Fruit fly (Drosophila melanogaster): Measurements from ENCODE around the gene CG34251.
A peak's percentile ranks its signal among the peaks of the same experiment; 100 is the strongest.

Gene CG34251

dm6 chr3L:17668386-17668944 is 3.0 kb upstream of the CG34251 start:
- TF ChIP-seq fkh (GFP tag; optimal IDR thresholded peaks at IDR 0.05) = no peak
- no peak for TF ChIP-seq Gug (GFP tag; IDR thresholded peaks at IDR 0.05)
- TF ChIP-seq Eip78C (GFP tag) = no peak
- no peak for TF ChIP-seq CG10669 (GFP tag; optimal IDR thresholded peaks at IDR 0.05)
- TF ChIP-seq CG32006 (GFP tag; optimal IDR thresholded peaks at IDR 0.05) = peak; percentile 29
- TF ChIP-seq CG6276 (GFP tag; optimal IDR thresholded peaks at IDR 0.05) = peak; percentile 41
- no peak for TF ChIP-seq achi (GFP tag; optimal IDR thresholded peaks at IDR 0.05)
- no peak for TF ChIP-seq Hr4 (GFP tag; optimal IDR thresholded peaks at IDR 0.05)
- no peak for TF ChIP-seq svp (GFP tag)
- TF ChIP-seq CG3032 (tag; optimal IDR thresholded peaks at IDR 0.05) = no peak
- TF ChIP-seq Lpt (GFP tag; optimal IDR thresholded peaks at IDR 0.05) = no peak
- no peak for TF ChIP-seq CG7368 (GFP tag; optimal IDR thresholded peaks at IDR 0.05)
- TF ChIP-seq CG6163 (GFP tag; IDR thresholded peaks at IDR 0.05) = 0 out of 3 replicates have a peak, but pooled peaks have one; percentile 21
- TF ChIP-seq CG6792 (GFP tag; optimal IDR thresholded peaks at IDR 0.05) = no peak
- TF ChIP-seq CG6854 (GFP tag; optimal IDR thresholded peaks at IDR 0.05) = no peak
- peak; percentile 3 for TF ChIP-seq topi (GFP tag; optimal IDR thresholded peaks at IDR 0.05)
- no peak for TF ChIP-seq net (GFP tag; optimal IDR thresholded peaks at IDR 0.05)
- TF ChIP-seq Sox102F (GFP tag; optimal IDR thresholded peaks at IDR 0.05) = no peak
- TF ChIP-seq Sox14 (GFP tag; optimal IDR thresholded peaks at IDR 0.05) = no peak
- TF ChIP-seq fd85E (GFP tag; optimal IDR thresholded peaks at IDR 0.05) = no peak
- TF ChIP-seq Sox15 (GFP tag; optimal IDR thresholded peaks at IDR 0.05) = no peak
- TF ChIP-seq acj6 (GFP tag; optimal IDR thresholded peaks at IDR 0.05) = no peak
- TF ChIP-seq CG1621 (tag; optimal IDR thresholded peaks at IDR 0.05) = no peak
- no peak for TF ChIP-seq CG8632 (GFP tag; optimal IDR thresholded peaks at IDR 0.05)
- TF ChIP-seq eg (GFP tag; IDR thresholded peaks at IDR 0.05) = peak; percentile 33; the same call in 1 of the 3 replicates
- TF ChIP-seq Ets21C (GFP tag; optimal IDR thresholded peaks at IDR 0.05) = no peak
- peak in 1 of 2 experiments; percentile 34 for TF ChIP-seq ss (GFP tag; optimal IDR thresholded peaks at IDR 0.05)
- TF ChIP-seq CG8119 (GFP tag; IDR thresholded peaks at IDR 0.05) = peak; percentile 59; the same call in 2 of the 3 replicates
- TF ChIP-seq CG10631 (GFP tag; optimal IDR thresholded peaks at IDR 0.05) = no peak
- no peak for TF ChIP-seq CG9139 (GFP tag; optimal IDR thresholded peaks at IDR 0.05)
- TF ChIP-seq Blimp-1 (GFP tag; optimal IDR thresholded peaks at IDR 0.05) = peak; percentile 55
- no peak for TF ChIP-seq dsx (GFP tag; optimal IDR thresholded peaks at IDR 0.05; ENCODE audit: poor library complexity, severe bottlenecking)
- no peak for TF ChIP-seq CG6808 (GFP tag; optimal IDR thresholded peaks at IDR 0.05)
- TF ChIP-seq vri (GFP tag; optimal IDR thresholded peaks at IDR 0.05) = peak; percentile 24
- TF ChIP-seq CG15336 (GFP tag; IDR thresholded peaks at IDR 0.05) = peak; percentile 29; the same call in 1 of the 2 replicates
- TF ChIP-seq esn (GFP tag; optimal IDR thresholded peaks at IDR 0.05) = no peak
- no peak for TF ChIP-seq Ets96B (tag; optimal IDR thresholded peaks at IDR 0.05)
- TF ChIP-seq CG31627 (GFP tag; optimal IDR thresholded peaks at IDR 0.05) = no peak
- no peak for TF ChIP-seq CG4318 (GFP tag; optimal IDR thresholded peaks at IDR 0.05)
- TF ChIP-seq OdsH (GFP tag; optimal IDR thresholded peaks at IDR 0.05) = no peak

dm6 chr3L:17668945-17669779 is 2.3 kb upstream of the CG34251 start, which contains the start of gene Crtc:
Gene Crtc (minus strand): TSS chr3L:17669234.
- TF ChIP-seq cyc (GFP tag; optimal IDR thresholded peaks at IDR 0.05) = peak; percentile 21
- TF ChIP-seq Blimp-1 (GFP tag; optimal IDR thresholded peaks at IDR 0.05) = no peak
- TF ChIP-seq CG11902 (GFP tag; optimal IDR thresholded peaks at IDR 0.05) = no peak
- TF ChIP-seq CG6792 (GFP tag; optimal IDR thresholded peaks at IDR 0.05) = no peak
- peak; percentile 3 for TF ChIP-seq fd85E (GFP tag; optimal IDR thresholded peaks at IDR 0.05)
- peak; percentile 12 for TF ChIP-seq CG9139 (GFP tag; optimal IDR thresholded peaks at IDR 0.05)
- TF ChIP-seq CG3032 (tag; optimal IDR thresholded peaks at IDR 0.05) = peak; percentile 32
- TF ChIP-seq CG16779 (tag; optimal IDR thresholded peaks at IDR 0.05) = peak; percentile 51
- peak; percentile 16 for TF ChIP-seq CG10631 (GFP tag; optimal IDR thresholded peaks at IDR 0.05)
- TF ChIP-seq CG6854 (GFP tag; optimal IDR thresholded peaks at IDR 0.05) = peak; percentile 42
- TF ChIP-seq svp (GFP tag) = peak; percentile 59
- peak; percentile 16 for TF ChIP-seq pdm3 (GFP tag; optimal IDR thresholded peaks at IDR 0.05)
- TF ChIP-seq vri (GFP tag; optimal IDR thresholded peaks at IDR 0.05) = no peak
- no peak for TF ChIP-seq CG8632 (GFP tag; optimal IDR thresholded peaks at IDR 0.05)
- TF ChIP-seq ss (GFP tag; optimal IDR thresholded peaks at IDR 0.05) = peak in 1 of 2 experiments; percentile 34
- no peak for TF ChIP-seq CG11294 (GFP tag; IDR thresholded peaks at IDR 0.05)
- TF ChIP-seq Hr39 (GFP tag; optimal IDR thresholded peaks at IDR 0.05) = peak; percentile 3
- TF ChIP-seq Eip78C (GFP tag) = peak; percentile 53
- TF ChIP-seq CG6163 (GFP tag; IDR thresholded peaks at IDR 0.05) = peak; percentile 57; the same call in 1 of the 3 replicates
- TF ChIP-seq Hr4 (GFP tag; optimal IDR thresholded peaks at IDR 0.05) = peak; percentile 9
- no peak for TF ChIP-seq fd59A (GFP tag; optimal IDR thresholded peaks at IDR 0.05)
- peak; percentile 22 for TF ChIP-seq Smox (GFP tag; optimal IDR thresholded peaks at IDR 0.05)
- TF ChIP-seq Ets96B (tag; optimal IDR thresholded peaks at IDR 0.05) = no peak
